Worm (Caenorhabditis elegans) whole organism, young adult: ENCODE measurements around the gene C05C12.5.
A peak's percentile ranks its signal among the peaks of the same experiment; 100 is the strongest.

ENCODE experiments used
- B0019.2 ChIP-seq: fragments of 200-800 bp; sonication (Bioruptor generic); conservative IDR thresholded peaks from 2 replicates; pipeline ENCODE4 v1.3.6; 2022; ENCODE audit warnings: missing genetic modification reagents, missing genetic modification characterization, missing compliant biosample characterization
- D2030.7 ChIP-seq: fragments of 200-800 bp; sonication (Bioruptor generic); IDR thresholded peaks from 2 replicates; pipeline ENCODE4 v1.3.6; 2022; ENCODE audit warnings: missing genetic modification reagents, missing genetic modification characterization, missing compliant biosample characterization
- F22D6.2 ChIP-seq: sonication (generic microtip); optimal IDR thresholded peaks from 2 replicates; lab custom pipeline; 2016; ENCODE audit warnings: mild to moderate bottlenecking, missing genetic modification characterization, missing compliant biosample characterization
- F23B12.7 ChIP-seq: sonication (generic microtip); optimal IDR thresholded peaks from 2 replicates; lab custom pipeline; 2017; ENCODE audit warnings: missing genetic modification characterization, mild to moderate bottlenecking, missing compliant biosample characterization, antibody characterized with exemption, moderate library complexity; ENCODE audit not compliant: insufficient read depth
- F55B11.4 ChIP-seq: sonication (generic microtip); optimal IDR thresholded peaks from 2 replicates; lab custom pipeline; 2016; ENCODE audit warnings: missing compliant biosample characterization, missing genetic modification characterization, borderline replicate concordance; ENCODE audit not compliant: insufficient read depth
- K11D2.4 ChIP-seq: fragments of 200-800 bp; sonication (Bioruptor generic); IDR thresholded peaks from 2 replicates; pipeline ENCODE4 v1.3.6; 2022; ENCODE audit warnings: missing genetic modification reagents, missing genetic modification characterization, missing compliant biosample characterization
- K12H6.12 ChIP-seq: fragments of 200-800 bp; sonication (Bioruptor generic); optimal IDR thresholded peaks from 2 replicates; lab custom pipeline; 2018; ENCODE audit warnings: mild to moderate bottlenecking, missing genetic modification characterization, missing compliant biosample characterization
- Y53G8AR.9 ChIP-seq: fragments of 200-800 bp; sonication (Bioruptor generic); conservative IDR thresholded peaks from 2 replicates; pipeline ENCODE4 v1.3.6; 2022; ENCODE audit warnings: missing genetic modification reagents, missing genetic modification characterization, missing compliant biosample characterization
- Y79H2A.3 ChIP-seq: fragments of 200-800 bp; sonication (Bioruptor generic); conservative IDR thresholded peaks from 2 replicates; pipeline ENCODE4 v1.3.6; 2022; ENCODE audit warnings: missing genetic modification reagents, missing genetic modification characterization, missing compliant biosample characterization
- Y95B8A.8 ChIP-seq: fragments of 200-800 bp; sonication (Bioruptor generic); IDR thresholded peaks from 2 replicates; pipeline ENCODE4 v1.3.6; 2022; ENCODE audit warnings: missing genetic modification reagents, missing genetic modification characterization, missing compliant biosample characterization
- attf-5 ChIP-seq: fragments of 200-800 bp; sonication (Bioruptor generic); optimal IDR thresholded peaks from 2 replicates; lab custom pipeline; 2018; ENCODE audit warnings: mild to moderate bottlenecking, missing genetic modification characterization, missing compliant biosample characterization
- cebp-2 ChIP-seq: fragments of 200-800 bp; sonication (Bioruptor generic); IDR thresholded peaks from 2 replicates; pipeline ENCODE4 v1.3.6; 2022; ENCODE audit warnings: missing genetic modification characterization, missing compliant biosample characterization
- dpff-1 ChIP-seq: sonication (generic microtip); optimal IDR thresholded peaks from 2 replicates; lab custom pipeline; 2017; ENCODE audit warnings: mild to moderate bottlenecking, missing genetic modification characterization, missing compliant biosample characterization
- dpl-1 ChIP-seq: fragments of 150-350 bp; optimal IDR thresholded peaks from 2 replicates; lab custom pipeline; 2014; ENCODE audit warnings: missing biosample characterization, missing genetic modification reagents, missing genetic modification characterization
- efl-1 ChIP-seq: fragments of 150-350 bp; optimal IDR thresholded peaks from 2 replicates; lab custom pipeline; 2014; ENCODE audit warnings: missing biosample characterization, missing genetic modification reagents, missing genetic modification characterization
- ets-4 ChIP-seq: fragments of 200-800 bp; sonication (Bioruptor generic); optimal IDR thresholded peaks from 2 replicates; lab custom pipeline; 2018; ENCODE audit warnings: mild to moderate bottlenecking, missing genetic modification characterization, missing compliant biosample characterization
- fkh-3 ChIP-seq: sonication (generic microtip); optimal IDR thresholded peaks from 2 replicates; lab custom pipeline; 2016; ENCODE audit warnings: mild to moderate bottlenecking, missing genetic modification characterization, missing compliant biosample characterization
- gei-17 ChIP-seq: fragments of 200-800 bp; sonication (Bioruptor generic); optimal IDR thresholded peaks from 2 replicates; lab custom pipeline; 2018; ENCODE audit warnings: mild to moderate bottlenecking, missing genetic modification characterization, missing compliant biosample characterization
- hmg-1.2 ChIP-seq: fragments of 200-800 bp; sonication (Bioruptor generic); IDR thresholded peaks from 2 replicates; pipeline ENCODE4 v1.3.6; 2022; ENCODE audit warnings: missing genetic modification reagents, missing genetic modification characterization, missing compliant biosample characterization
- lin-26 ChIP-seq: fragments of 200-800 bp; sonication (Bioruptor generic); IDR thresholded peaks from 2 replicates; pipeline ENCODE4 v1.3.6; 2022; ENCODE audit warnings: missing genetic modification reagents, missing genetic modification characterization, missing compliant biosample characterization
- lin-54 ChIP-seq: fragments of 200-800 bp; sonication (Bioruptor generic); optimal IDR thresholded peaks from 2 replicates; lab custom pipeline; 2018; ENCODE audit warnings: mild to moderate bottlenecking, missing genetic modification characterization, missing compliant biosample characterization
- lsy-27 ChIP-seq: sonication (generic microtip); optimal IDR thresholded peaks from 2 replicates; lab custom pipeline; 2017; ENCODE audit warnings: missing genetic modification characterization, mild to moderate bottlenecking, missing compliant biosample characterization, antibody characterized with exemption, missing genotype, borderline replicate concordance; ENCODE audit not compliant: insufficient read depth
- madf-10 ChIP-seq: sonication (generic microtip); optimal IDR thresholded peaks from 2 replicates; lab custom pipeline; 2016; ENCODE audit warnings: mild to moderate bottlenecking, missing genetic modification characterization, missing compliant biosample characterization
- madf-8 ChIP-seq: fragments of 200-800 bp; sonication (Bioruptor generic); conservative IDR thresholded peaks from 2 replicates; pipeline ENCODE4 v1.3.6; 2022; ENCODE audit warnings: missing genetic modification reagents, missing genetic modification characterization, missing compliant biosample characterization
- nfya-1 ChIP-seq: sonication (generic microtip); optimal IDR thresholded peaks from 2 replicates; lab custom pipeline; 2017; ENCODE audit warnings: antibody characterized with exemption, missing compliant biosample characterization, missing genetic modification characterization, borderline replicate concordance; ENCODE audit not compliant: insufficient read depth
- nfya-2 ChIP-seq: fragments of 200-800 bp; sonication (Bioruptor generic); IDR thresholded peaks from 2 replicates; pipeline ENCODE4 v1.3.6; 2022; ENCODE audit warnings: missing genetic modification reagents, missing genetic modification characterization, missing compliant biosample characterization
- nhr-80 ChIP-seq: sonication (generic microtip); optimal IDR thresholded peaks from 2 replicates; lab custom pipeline; 2016; ENCODE audit warnings: missing genetic modification characterization, missing compliant biosample characterization
- pha-4 ChIP-seq: fragments of 150-350 bp; sonication (generic microtip); optimal IDR thresholded peaks from 2 replicates; lab custom pipeline; 2014; ENCODE audit warnings: missing biosample characterization, missing genetic modification reagents, missing genetic modification characterization
- rec-8 ChIP-seq, 2 experiments: sonication (generic microtip); optimal IDR thresholded peaks; 2 replicates each; lab custom pipeline; 2016; ENCODE audit warnings: mild to moderate bottlenecking in 2 of 2, missing genetic modification characterization in 2 of 2, missing genetic modification reagents in 2 of 2, missing genotype in 2 of 2, missing biosample characterization in 1 of 2, missing compliant biosample characterization in 1 of 2, moderate library complexity in 1 of 2
- repo-1 ChIP-seq: sonication (generic microtip); optimal IDR thresholded peaks from 2 replicates; lab custom pipeline; 2017; ENCODE audit warnings: mild to moderate bottlenecking, missing genetic modification characterization, missing compliant biosample characterization
- rpc-1 ChIP-seq, 2 experiments: fragments of 150-350 bp in 1 of 2; sonication (generic microtip) in 1 of 2; optimal IDR thresholded peaks; 2 replicates each; lab custom pipeline; 2014 to 2018; ENCODE audit warnings: missing biosample characterization in 1 of 2, missing genetic modification characterization in 1 of 2, missing genetic modification reagents in 1 of 2, missing genotype in 1 of 2
- sdz-38 ChIP-seq: sonication (generic microtip); optimal IDR thresholded peaks from 2 replicates; lab custom pipeline; 2016; ENCODE audit warnings: missing genotype, missing genetic modification characterization, missing compliant biosample characterization
- unc-130 ChIP-seq: sonication (generic microtip); optimal IDR thresholded peaks from 2 replicates; lab custom pipeline; 2016; ENCODE audit warnings: missing genetic modification reagents, missing genetic modification characterization, missing compliant biosample characterization
- ztf-22 ChIP-seq: fragments of 200-800 bp; sonication (Bioruptor generic); optimal IDR thresholded peaks from 2 replicates; lab custom pipeline; 2018; ENCODE audit warnings: mild to moderate bottlenecking, missing genetic modification characterization, moderate library complexity, missing compliant biosample characterization
- ztf-3 ChIP-seq: fragments of 200-800 bp; sonication (Bioruptor generic); optimal IDR thresholded peaks from 2 replicates; lab custom pipeline; 2018; ENCODE audit warnings: mild to moderate bottlenecking, missing genetic modification characterization, missing compliant biosample characterization

Gene C05C12.5

ce11 chrIV:11284102-11284531 lies 23.1 kb upstream of the C05C12.5 start (continued):
- peak; percentile 98 for TF ChIP-seq nhr-80 (tag; lab: Kevin White, UChicago)
- no peak for TF ChIP-seq repo-1 (tag; lab: Kevin White, UChicago)
- no peak for TF ChIP-seq dpff-1 (tag; lab: Kevin White, UChicago)
- no peak for TF ChIP-seq K11D2.4 (GFP tag; lab: Robert Waterston, UW)
- no peak for TF ChIP-seq F22D6.2 (tag; lab: Kevin White, UChicago)
- no peak for TF ChIP-seq cebp-2
- TF ChIP-seq madf-8: no peak
- no peak for TF ChIP-seq D2030.7 (GFP tag; lab: Robert Waterston, UW)
- no peak for TF ChIP-seq attf-5 (GFP tag; lab: Kevin White, UChicago)
- no peak for TF ChIP-seq rpc-1 (optimal IDR thresholded peaks at IDR 0.05; lab: Kevin White, UChicago)
- no peak for TF ChIP-seq rpc-1 (tag; optimal IDR thresholded peaks at IDR 0.05; lab: Kevin White, UChicago)
- TF ChIP-seq ztf-3 (GFP tag; lab: Kevin White, UChicago): no peak
- TF ChIP-seq lin-26 (GFP tag; lab: Robert Waterston, UW): no peak
- TF ChIP-seq ets-4 (GFP tag; lab: Kevin White, UChicago): peak; percentile 52
- no peak for TF ChIP-seq efl-1 (GFP tag; lab: Kevin White, UChicago)
- peak; percentile 62 for TF ChIP-seq ztf-22 (GFP tag; lab: Kevin White, UChicago)
- no peak for TF ChIP-seq nfya-2 (GFP tag; lab: Robert Waterston, UW)
- TF ChIP-seq nfya-1 (tag; lab: Kevin White, UChicago): no peak
- TF ChIP-seq Y53G8AR.9 (GFP tag; lab: Robert Waterston, UW): no peak

ce11 chrIV:11276026-11276425 lies 15.0 kb upstream of the C05C12.5 start:
- TF ChIP-seq dpl-1: no peak
- TF ChIP-seq Y79H2A.3 (GFP tag; lab: Robert Waterston, UW): no peak
- TF ChIP-seq fkh-3: no peak
- TF ChIP-seq K12H6.12: no peak
- no peak for TF ChIP-seq cebp-2
- TF ChIP-seq, all 124 proteins: peak for 0

ce11 chrIV:11273151-11273550 lies 12.2 kb upstream of the C05C12.5 start, which contains the start of gene gtl-2:
Gene gtl-2 (plus strand): TSS chrIV:11273451.
- TF ChIP-seq hmg-1.2: no peak
- no peak for TF ChIP-seq rec-8 (tag; optimal IDR thresholded peaks at IDR 0.05; lab: Kevin White, UChicago)
- no peak for TF ChIP-seq pha-4 (tag; lab: Kevin White, UChicago)
- no peak for TF ChIP-seq unc-130 (GFP tag; lab: Kevin White, UChicago)
- TF ChIP-seq gei-17: no peak
- TF ChIP-seq F55B11.4 (tag; lab: Kevin White, UChicago): no peak
- no peak for TF ChIP-seq madf-10 (tag; lab: Kevin White, UChicago)
- TF ChIP-seq sdz-38 (tag; lab: Kevin White, UChicago): no peak
- TF ChIP-seq lsy-27 (tag; lab: Kevin White, UChicago): no peak
- no peak for TF ChIP-seq B0019.2 (GFP tag; lab: Robert Waterston, UW)
- no peak for TF ChIP-seq nhr-80 (tag; lab: Kevin White, UChicago)
- TF ChIP-seq Y95B8A.8: no peak
- TF ChIP-seq F23B12.7 (tag; lab: Kevin White, UChicago): no peak
- no peak for TF ChIP-seq dpff-1 (tag; lab: Kevin White, UChicago)
- TF ChIP-seq lin-54 (GFP tag; lab: Kevin White, UChicago): no peak
